Fruit fly (Drosophila melanogaster) whole organism, embryonic: ENCODE measurements around the gene Cka.

Experiments used
- Bdp1 ChIP-seq: fragments of 200-800 bp; sonication (Bioruptor generic); optimal IDR thresholded peaks from 3 replicates; lab custom pipeline; 2016; ENCODE audit warnings: missing biosample characterization, missing genetic modification characterization
- CG1024 ChIP-seq: fragments of 200-800 bp; sonication (Bioruptor generic); IDR thresholded peaks from 2 replicates; pipeline ENCODE4 v1.3.6; 2022; ENCODE audit warnings: missing biosample characterization, missing genetic modification characterization
- CG10366 ChIP-seq: fragments of 200-800 bp; sonication (Bioruptor generic); IDR thresholded peaks from 2 replicates; pipeline ENCODE4 v1.3.6; 2022; ENCODE audit warnings: missing biosample characterization, missing genetic modification characterization
- CG10979 ChIP-seq: fragments of 200-800 bp; sonication (Bioruptor generic); optimal IDR thresholded peaks from 2 replicates; lab custom pipeline; 2018; ENCODE audit warnings: missing biosample characterization, mild to moderate bottlenecking, missing genetic modification characterization, moderate library complexity
- CG11560 ChIP-seq: fragments of 200-800 bp; sonication (Bioruptor generic); IDR thresholded peaks from 3 replicates; pipeline ENCODE4 v1.3.6; 2022; ENCODE audit warnings: missing biosample characterization, missing genetic modification characterization
- CG12155 ChIP-seq: fragments of 200-800 bp; sonication (Bioruptor generic); optimal IDR thresholded peaks from 3 replicates; lab custom pipeline; 2016; ENCODE audit warnings: missing biosample characterization, missing genetic modification characterization
- CG13775 ChIP-seq: fragments of 200-800 bp; sonication (Bioruptor generic); optimal IDR thresholded peaks from 3 replicates; lab custom pipeline; 2017; ENCODE audit warnings: missing biosample characterization, mild to moderate bottlenecking, missing genetic modification characterization
- CG15696 ChIP-seq: fragments of 200-800 bp; sonication (Bioruptor generic); optimal IDR thresholded peaks from 2 replicates; lab custom pipeline; 2019; ENCODE audit warnings: missing biosample characterization, mild to moderate bottlenecking, missing genetic modification characterization, moderate library complexity
- CG16813 ChIP-seq: fragments of 200-800 bp; sonication (Bioruptor generic); IDR thresholded peaks from 3 replicates; pipeline ENCODE4 v1.3.6; 2022; ENCODE audit warnings: missing biosample characterization, missing genetic modification characterization; ENCODE audit not compliant: partially characterized antibody
- CG17829 ChIP-seq: fragments of 200-800 bp; optimal IDR thresholded peaks from 2 replicates; lab custom pipeline; 2019; ENCODE audit warnings: missing biosample characterization, mild to moderate bottlenecking, missing genetic modification characterization, moderate library complexity
- CG18476 ChIP-seq: fragments of 200-800 bp; sonication (Bioruptor generic); optimal IDR thresholded peaks from 2 replicates; lab custom pipeline; 2016; ENCODE audit warnings: missing biosample characterization, mild to moderate bottlenecking, missing genetic modification characterization
- CG2712 ChIP-seq: fragments of 200-800 bp; optimal IDR thresholded peaks from 3 replicates; lab custom pipeline; 2019; ENCODE audit warnings: missing biosample characterization, mild to moderate bottlenecking, missing genetic modification characterization, moderate library complexity
- CG2875 ChIP-seq: fragments of 200-800 bp; sonication (Bioruptor generic); optimal IDR thresholded peaks from 2 replicates; lab custom pipeline; 2017; ENCODE audit warnings: missing biosample characterization, mild to moderate bottlenecking, missing genetic modification characterization, missing genetic modification reagents
- CG2889 ChIP-seq: fragments of 200-800 bp; sonication (Bioruptor generic); IDR thresholded peaks from 3 replicates; pipeline ENCODE4 v1.3.6; 2022; ENCODE audit warnings: missing biosample characterization, missing genetic modification characterization
- CG4328 ChIP-seq: fragments of 200-800 bp; sonication (Bioruptor generic); optimal IDR thresholded peaks from 3 replicates; lab custom pipeline; 2017; ENCODE audit warnings: missing biosample characterization, missing genetic modification reagents, missing genetic modification characterization
- CG4617 ChIP-seq: fragments of 200-800 bp; sonication (Bioruptor generic); optimal IDR thresholded peaks from 3 replicates; lab custom pipeline; 2016; ENCODE audit warnings: missing biosample characterization, missing genetic modification characterization, borderline replicate concordance
- CG4820 ChIP-seq: fragments of 200-800 bp; sonication (Bioruptor generic); optimal IDR thresholded peaks from 3 replicates; lab custom pipeline; 2016; ENCODE audit warnings: missing biosample characterization, missing genetic modification characterization
- CG4854 ChIP-seq: fragments of 200-800 bp; sonication (Bioruptor generic); optimal IDR thresholded peaks from 2 replicates; lab custom pipeline; 2016; ENCODE audit warnings: missing biosample characterization, missing genetic modification characterization, inconsistent platforms
- CG6254 ChIP-seq: fragments of 200-800 bp; sonication (Bioruptor generic); optimal IDR thresholded peaks from 3 replicates; lab custom pipeline; 2017; ENCODE audit warnings: mild to moderate bottlenecking, missing biosample characterization, missing genetic modification reagents, missing genetic modification characterization
- CG6683 ChIP-seq: fragments of 200-800 bp; sonication (Bioruptor generic); optimal IDR thresholded peaks from 2 replicates; lab custom pipeline; 2017; ENCODE audit warnings: missing biosample characterization, mild to moderate bottlenecking, missing genetic modification characterization, missing genetic modification reagents
- CG7271 ChIP-seq: fragments of 200-800 bp; sonication (Bioruptor generic); optimal IDR thresholded peaks from 2 replicates; lab custom pipeline; 2018; ENCODE audit warnings: missing biosample characterization, mild to moderate bottlenecking, missing genetic modification characterization, moderate library complexity
- CG8290 ChIP-seq, 3 experiments: fragments of 200-800 bp; sonication (Bioruptor generic); optimal IDR thresholded peaks; 2 replicates each; lab custom pipeline; 2016 to 2019; ENCODE audit warnings: missing biosample characterization in 3 of 3, missing genetic modification characterization in 3 of 3, mild to moderate bottlenecking in 2 of 3, moderate library complexity in 1 of 3
- CG8765 ChIP-seq: fragments of 200-800 bp; sonication (Bioruptor generic); IDR thresholded peaks from 2 replicates; pipeline ENCODE4 v1.3.6; 2022; ENCODE audit warnings: missing biosample characterization, missing genetic modification characterization
- CG9215 ChIP-seq: fragments of 200-800 bp; sonication (Bioruptor generic); IDR thresholded peaks from 2 replicates; pipeline ENCODE4 v1.3.6; 2022; ENCODE audit warnings: missing biosample characterization, missing genetic modification characterization
- CG9932 ChIP-seq: fragments of 200-800 bp; sonication (Bioruptor generic); IDR thresholded peaks from 2 replicates; pipeline ENCODE4 v1.3.6; 2022; ENCODE audit warnings: missing biosample characterization, missing genetic modification characterization
- Dad ChIP-seq: fragments of 200-800 bp; sonication (Bioruptor generic); optimal IDR thresholded peaks from 3 replicates; lab custom pipeline; 2016; ENCODE audit warnings: missing biosample characterization, missing genetic modification characterization
- Dbx ChIP-seq: fragments of 200-800 bp; sonication (Bioruptor generic); IDR thresholded peaks from 3 replicates; pipeline ENCODE4 v1.3.6; 2022; ENCODE audit warnings: missing biosample characterization, missing genetic modification characterization
- Dip3 ChIP-seq: fragments of 200-800 bp; sonication (Bioruptor generic); optimal IDR thresholded peaks from 3 replicates; lab custom pipeline; 2016; ENCODE audit warnings: missing biosample characterization, missing genetic modification characterization
- Hmr ChIP-seq: fragments of 200-800 bp; sonication (Bioruptor generic); optimal IDR thresholded peaks from 3 replicates; lab custom pipeline; 2017; ENCODE audit warnings: mild to moderate bottlenecking, missing biosample characterization, missing genetic modification reagents, missing genetic modification characterization
- Hr51 ChIP-seq, 2 experiments: fragments of 200-800 bp; sonication (Bioruptor generic); optimal IDR thresholded peaks; 2 replicates in 1 of 2; 3 replicates in 1 of 2; lab custom pipeline; 2016 to 2018; ENCODE audit warnings: missing biosample characterization in 2 of 2, missing genetic modification characterization in 2 of 2, mild to moderate bottlenecking in 1 of 2, moderate library complexity in 1 of 2
- PHDP ChIP-seq: fragments of 200-800 bp; sonication (Bioruptor generic); optimal IDR thresholded peaks from 3 replicates; lab custom pipeline; 2018; ENCODE audit warnings: missing biosample characterization, mild to moderate bottlenecking, missing genetic modification characterization, moderate library complexity
- Scr ChIP-seq: fragments of 200-800 bp; sonication (Bioruptor generic); IDR thresholded peaks from 2 replicates; pipeline ENCODE4 v1.3.6; 2022; ENCODE audit warnings: missing biosample characterization, missing genetic modification characterization; ENCODE audit not compliant: partially characterized antibody
- Taf1 ChIP-seq: fragments of 200-800 bp; sonication (Bioruptor generic); IDR thresholded peaks from 2 replicates; pipeline ENCODE4 v1.3.6; 2022; ENCODE audit warnings: missing biosample characterization, missing genetic modification characterization
- ase ChIP-seq: fragments of 200-800 bp; sonication (Bioruptor generic); IDR thresholded peaks from 3 replicates; pipeline ENCODE4 v1.3.6; 2022; ENCODE audit warnings: missing biosample characterization, missing genetic modification characterization
- cad ChIP-seq: fragments of >200 bp; optimal IDR thresholded peaks from 2 replicates; lab custom pipeline; 2017; ENCODE audit warnings: missing biosample characterization, missing genetic modification characterization
- eyg ChIP-seq: fragments of 200-800 bp; sonication (Bioruptor generic); optimal IDR thresholded peaks from 3 replicates; lab custom pipeline; 2016; ENCODE audit warnings: missing biosample characterization, missing genetic modification characterization
- fd96Cb ChIP-seq: fragments of 200-800 bp; sonication (Bioruptor generic); optimal IDR thresholded peaks from 2 replicates; lab custom pipeline; 2018; ENCODE audit warnings: missing biosample characterization, mild to moderate bottlenecking, missing genetic modification characterization, moderate library complexity
- fu2 ChIP-seq: fragments of 200-800 bp; sonication (Bioruptor generic); optimal IDR thresholded peaks from 2 replicates; lab custom pipeline; 2016; ENCODE audit warnings: missing biosample characterization, missing genetic modification characterization
- jigr1 ChIP-seq: fragments of 200-800 bp; sonication (Bioruptor generic); IDR thresholded peaks from 3 replicates; pipeline ENCODE4 v1.3.6; 2022; ENCODE audit warnings: missing biosample characterization, missing genetic modification characterization
- knrl ChIP-seq: fragments of 200-800 bp; sonication (Bioruptor generic); IDR thresholded peaks from 3 replicates; pipeline ENCODE4 v1.3.6; 2022; ENCODE audit warnings: missing biosample characterization, missing genetic modification characterization; ENCODE audit not compliant: partially characterized antibody
- mirr ChIP-seq: fragments of 200-800 bp; sonication (Bioruptor generic); optimal IDR thresholded peaks from 3 replicates; lab custom pipeline; 2018; ENCODE audit warnings: missing biosample characterization, mild to moderate bottlenecking, missing genetic modification characterization
- oc ChIP-seq: fragments of 200-800 bp; sonication (Bioruptor generic); optimal IDR thresholded peaks from 2 replicates; lab custom pipeline; 2018; ENCODE audit warnings: missing biosample characterization, mild to moderate bottlenecking, missing genetic modification characterization, moderate library complexity
- pho ChIP-seq: fragments of 200-800 bp; sonication (Bioruptor generic); optimal IDR thresholded peaks from 2 replicates; lab custom pipeline; 2016; ENCODE audit warnings: missing biosample characterization, missing genetic modification characterization
- stwl ChIP-seq: fragments of 200-800 bp; sonication (Bioruptor generic); optimal IDR thresholded peaks from 3 replicates; lab custom pipeline; 2018; ENCODE audit warnings: missing biosample characterization, mild to moderate bottlenecking, missing genetic modification characterization, moderate library complexity
- tgo ChIP-seq: fragments of 200-800 bp; sonication (Bioruptor generic); IDR thresholded peaks from 3 replicates; pipeline ENCODE4 v1.3.6; 2022; ENCODE audit warnings: missing biosample characterization, missing genetic modification characterization
- toy ChIP-seq: fragments of 200-800 bp; sonication (Bioruptor generic); IDR thresholded peaks from 2 replicates; pipeline ENCODE4 v1.3.6; 2022; ENCODE audit warnings: missing biosample characterization, missing genetic modification characterization
- usp ChIP-seq: fragments of >200 bp; optimal IDR thresholded peaks from 2 replicates; lab custom pipeline; 2017; ENCODE audit warnings: missing biosample characterization, missing genetic modification characterization
- wek ChIP-seq: fragments of 200-800 bp; sonication (Bioruptor generic); optimal IDR thresholded peaks from 3 replicates; lab custom pipeline; 2018; ENCODE audit warnings: missing biosample characterization, mild to moderate bottlenecking, missing genetic modification characterization, moderate library complexity

Gene Cka

dm6 chr2L:7993984-7994854, 36.3 kb upstream of the Cka start, which contains the start of gene pes (continued):
- peak; percentile 86 for TF ChIP-seq CG6254
- peak; percentile 89 for TF ChIP-seq ase (GFP tag; lab: Robert Waterston, UW)
- peak; percentile 89 for TF ChIP-seq fd96Cb (tag; lab: Kevin White, UChicago)
- no peak; the same call in 2 of the 3 replicates for TF ChIP-seq tgo (GFP tag; lab: Robert Waterston, UW)
- peak; percentile 95 for TF ChIP-seq CG9215 (GFP tag; lab: Robert Waterston, UW)
- TF ChIP-seq CG2889 (GFP tag; lab: Robert Waterston, UW) = no peak
- TF ChIP-seq CG6683 (GFP tag; lab: Kevin White, UChicago) = peak; percentile 88
- TF ChIP-seq CG17829 (tag; lab: Kevin White, UChicago) = peak; percentile 86
- peak; percentile 87 for TF ChIP-seq CG8765
- no peak for TF ChIP-seq CG11560 (tag; lab: Robert Waterston, UW)
- peak; percentile 81 for TF ChIP-seq CG9932 (GFP tag; lab: Robert Waterston, UW)
- peak; percentile 72; the same call in 1 of the 3 replicates for TF ChIP-seq jigr1 (GFP tag; lab: Robert Waterston, UW)
- TF ChIP-seq CG12155 (GFP tag; lab: Kevin White, UChicago) = peak; percentile 77
- TF ChIP-seq toy (GFP tag; lab: Robert Waterston, UW) = peak; percentile 84
- peak; percentile 81 for TF ChIP-seq CG4854 (GFP tag; lab: Kevin White, UChicago)
- peak; percentile 90 for TF ChIP-seq Dip3 (GFP tag; lab: Kevin White, UChicago)
- TF ChIP-seq CG13775 (GFP tag; lab: Kevin White, UChicago) = peak; percentile 90
- TF ChIP-seq CG1024 (GFP tag; lab: Robert Waterston, UW) = peak; percentile 56; the same call in 1 of the 2 replicates
- peak; percentile 96 for TF ChIP-seq Dbx (GFP tag; lab: Robert Waterston, UW)
- no peak for TF ChIP-seq Bdp1 (GFP tag; lab: Kevin White, UChicago)
- peak; percentile 20 for TF ChIP-seq stwl
- TF ChIP-seq CG15696 (tag; lab: Kevin White, UChicago) = peak; percentile 92
- peak; percentile 28; the same call in 1 of the 3 replicates for TF ChIP-seq knrl (GFP tag; lab: Robert Waterston, UW)
- TF ChIP-seq CG4617 (GFP tag; lab: Kevin White, UChicago) = no peak
- TF ChIP-seq wek (GFP tag; lab: Kevin White, UChicago) = peak; percentile 74
- peak; percentile 82 for TF ChIP-seq Dad (GFP tag; lab: Kevin White, UChicago)
- no peak for TF ChIP-seq usp (GFP tag; lab: Kevin White, UChicago)
- TF ChIP-seq CG2875 = no peak
- peak; percentile 94 for TF ChIP-seq CG4328 (GFP tag; lab: Kevin White, UChicago)
- no peak for TF ChIP-seq cad (GFP tag; lab: Kevin White, UChicago)
- TF ChIP-seq PHDP (tag; lab: Kevin White, UChicago) = peak; percentile 4
- TF ChIP-seq CG18476 (GFP tag; lab: Kevin White, UChicago) = peak; percentile 95
- peak; percentile 59 for TF ChIP-seq eyg (GFP tag; lab: Kevin White, UChicago)
- TF ChIP-seq Hmr = peak; percentile 16
- TF ChIP-seq oc (tag; lab: Kevin White, UChicago) = peak; percentile 83
- TF ChIP-seq CG10979 (tag; lab: Kevin White, UChicago) = peak; percentile 91
- no peak for TF ChIP-seq Scr (GFP tag; lab: Robert Waterston, UW)
- TF ChIP-seq CG7271 = peak; percentile 67
- peak; percentile 92 for TF ChIP-seq CG4820
- peak; percentile 82 for TF ChIP-seq pho (GFP tag; lab: Kevin White, UChicago)
- TF ChIP-seq Hr51 (GFP tag; optimal IDR thresholded peaks at IDR 0.05; lab: Kevin White, UChicago) = peak; percentile 90 to 93
- TF ChIP-seq CG8290 (GFP tag; optimal IDR thresholded peaks at IDR 0.05; lab: Kevin White, UChicago) = peak; percentile 79
- peak; percentile 62 to 69 for TF ChIP-seq CG8290 (tag; optimal IDR thresholded peaks at IDR 0.05; lab: Kevin White, UChicago)
- peak; percentile 89 for TF ChIP-seq CG2712 (tag; lab: Kevin White, UChicago)
- TF ChIP-seq CG10366 = peak; percentile 94
- no peak for TF ChIP-seq fu2 (GFP tag; lab: Kevin White, UChicago)
- TF ChIP-seq mirr = peak; percentile 70
- TF ChIP-seq CG16813 = no peak
- TF ChIP-seq Taf1 (GFP tag; lab: Robert Waterston, UW) = peak; percentile 88
